Fruit fly (Drosophila melanogaster) whole organism, embryonic: ENCODE results near the gene Chpf.

Experiments
- CG12219 ChIP-seq: fragments of 200-800 bp; sonication (Bioruptor generic); optimal IDR thresholded peaks from 3 replicates; lab custom pipeline; 2018; ENCODE audit warnings: missing biosample characterization, mild to moderate bottlenecking, missing genetic modification characterization
- CG13296 ChIP-seq: fragments of 200-800 bp; sonication (Bioruptor generic); optimal IDR thresholded peaks from 3 replicates; lab custom pipeline; 2018; ENCODE audit warnings: missing biosample characterization, mild to moderate bottlenecking, missing genetic modification characterization
- CG14050 ChIP-seq: fragments of 200-800 bp; sonication (Bioruptor generic); IDR thresholded peaks from 3 replicates; pipeline ENCODE4 v1.3.6; 2022; ENCODE audit warnings: missing biosample characterization, missing genetic modification characterization
- CG15269 ChIP-seq: fragments of 200-800 bp; sonication (Bioruptor generic); optimal IDR thresholded peaks from 2 replicates; lab custom pipeline; 2018; ENCODE audit warnings: missing biosample characterization, mild to moderate bottlenecking, missing genetic modification characterization, moderate library complexity
- CG15514 ChIP-seq: fragments of 200-800 bp; sonication (Bioruptor generic); optimal IDR thresholded peaks from 3 replicates; lab custom pipeline; 2017; ENCODE audit warnings: missing biosample characterization, missing genetic modification characterization, mild to moderate bottlenecking, moderate library complexity, missing genetic modification reagents
- CG15601 ChIP-seq: fragments of 200-800 bp; sonication (Bioruptor generic); optimal IDR thresholded peaks from 3 replicates; lab custom pipeline; 2019; ENCODE audit warnings: missing biosample characterization, mild to moderate bottlenecking, missing genetic modification characterization, moderate library complexity
- CG16815 ChIP-seq: fragments of 200-800 bp; sonication (Bioruptor generic); optimal IDR thresholded peaks from 3 replicates; lab custom pipeline; 2017; ENCODE audit warnings: missing biosample characterization, mild to moderate bottlenecking, missing genetic modification characterization
- CG17612 ChIP-seq: fragments of 200-800 bp; sonication (Bioruptor generic); IDR thresholded peaks from 2 replicates; pipeline ENCODE4 v1.3.6; 2022; ENCODE audit warnings: missing biosample characterization, missing genetic modification characterization
- CG1792 ChIP-seq: fragments of 200-800 bp; sonication (Bioruptor generic); optimal IDR thresholded peaks from 2 replicates; lab custom pipeline; 2016; ENCODE audit warnings: missing biosample characterization, missing genetic modification characterization
- CG18262 ChIP-seq: fragments of 200-800 bp; optimal IDR thresholded peaks from 3 replicates; lab custom pipeline; 2019; ENCODE audit warnings: missing biosample characterization, mild to moderate bottlenecking, missing genetic modification characterization, moderate library complexity
- CG2199 ChIP-seq: fragments of 200-800 bp; sonication (Bioruptor generic); IDR thresholded peaks from 3 replicates; pipeline ENCODE4 v1.3.6; 2022; ENCODE audit warnings: missing biosample characterization, missing genetic modification characterization
- CG2875 ChIP-seq: fragments of 200-800 bp; sonication (Bioruptor generic); optimal IDR thresholded peaks from 2 replicates; lab custom pipeline; 2017; ENCODE audit warnings: missing biosample characterization, mild to moderate bottlenecking, missing genetic modification characterization, missing genetic modification reagents
- CG3726 ChIP-seq: fragments of 200-800 bp; sonication (Bioruptor generic); IDR thresholded peaks from 3 replicates; pipeline ENCODE4, ENCODE4 v1.3.6; 2022; ENCODE audit warnings: missing biosample characterization, missing genetic modification characterization
- CG6689 ChIP-seq: fragments of 200-800 bp; sonication (Bioruptor generic); IDR thresholded peaks from 2 replicates; pipeline ENCODE4 v1.3.6; 2022; ENCODE audit warnings: missing biosample characterization, missing genetic modification characterization
- GATAe ChIP-seq: fragments of 200-800 bp; sonication (Bioruptor generic); conservative IDR thresholded peaks from 2 replicates; pipeline ENCODE4 v1.3.6; 2022; ENCODE audit warnings: missing biosample characterization, missing genetic modification characterization
- H15 ChIP-seq: fragments of 200-800 bp; sonication (Bioruptor generic); IDR thresholded peaks from 3 replicates; pipeline ENCODE4 v1.3.6; 2022; ENCODE audit warnings: missing biosample characterization, missing genetic modification characterization
- HHEX ChIP-seq: fragments of 200-800 bp; sonication (Bioruptor generic); optimal IDR thresholded peaks from 3 replicates; lab custom pipeline; 2017; ENCODE audit warnings: missing biosample characterization, mild to moderate bottlenecking, missing genetic modification characterization, missing genetic modification reagents
- Hey ChIP-seq: fragments of 200-800 bp; sonication (Bioruptor generic); optimal IDR thresholded peaks from 3 replicates; lab custom pipeline; 2018; ENCODE audit warnings: missing biosample characterization, mild to moderate bottlenecking, missing genetic modification characterization
- Med ChIP-seq: fragments of 200-800 bp; sonication (Bioruptor generic); peaks from one replicate; lab custom pipeline; 2016; ENCODE audit warnings: missing biosample characterization, missing genetic modification characterization, mild to moderate bottlenecking, inconsistent platforms, moderate library complexity
- Pdp1 ChIP-seq, 2 experiments: fragments of 200-800 bp; sonication (Bioruptor generic); optimal IDR thresholded peaks; 3 replicates each; lab custom pipeline; 2016; ENCODE audit warnings: missing biosample characterization in 2 of 2, missing genetic modification characterization in 2 of 2, mild to moderate bottlenecking in 1 of 2, moderate library complexity in 1 of 2
- Xrp1 ChIP-seq: fragments of 200-800 bp; sonication (Bioruptor generic); IDR thresholded peaks from 2 replicates; pipeline ENCODE4 v1.3.6; 2022; ENCODE audit warnings: missing biosample characterization, missing genetic modification characterization
- ase ChIP-seq: fragments of 200-800 bp; sonication (Bioruptor generic); IDR thresholded peaks from 3 replicates; pipeline ENCODE4 v1.3.6; 2022; ENCODE audit warnings: missing biosample characterization, missing genetic modification characterization
- br ChIP-seq: fragments of >200 bp; optimal IDR thresholded peaks from 2 replicates; lab custom pipeline; 2017
- btn ChIP-seq: fragments of 200-800 bp; sonication (Bioruptor generic); optimal IDR thresholded peaks from 2 replicates; lab custom pipeline; 2016; ENCODE audit warnings: missing biosample characterization, missing genetic modification characterization
- exex ChIP-seq: fragments of 200-800 bp; sonication (Bioruptor generic); optimal IDR thresholded peaks from 4 replicates; lab custom pipeline; 2018; ENCODE audit warnings: missing biosample characterization, mild to moderate bottlenecking, missing genetic modification characterization, moderate library complexity
- fd3F ChIP-seq: fragments of 200-800 bp; sonication (Bioruptor generic); optimal IDR thresholded peaks from 2 replicates; lab custom pipeline; 2018; ENCODE audit warnings: missing biosample characterization, mild to moderate bottlenecking, missing genetic modification characterization, moderate library complexity
- gem ChIP-seq: fragments of 200-800 bp; sonication (Bioruptor generic); optimal IDR thresholded peaks from 2 replicates; lab custom pipeline; 2019; ENCODE audit warnings: missing biosample characterization, mild to moderate bottlenecking, missing genetic modification characterization, moderate library complexity
- grn ChIP-seq: fragments of 200-800 bp; sonication (Bioruptor generic); optimal IDR thresholded peaks from 3 replicates; lab custom pipeline; 2017; ENCODE audit warnings: missing biosample characterization, missing genetic modification characterization
- hkb ChIP-seq, 2 experiments: fragments of 200-800 bp in 1 of 2; fragments of >200 bp in 1 of 2; sonication (Bioruptor generic) in 1 of 2; IDR thresholded peaks in 1 of 2; optimal IDR thresholded peaks in 1 of 2; 2 replicates each; pipeline versions ENCODE4 v1.3.6 to Lab custom; 2017 to 2022; ENCODE audit warnings: missing biosample characterization in 1 of 2, missing genetic modification characterization in 1 of 2
- insv ChIP-seq, 2 experiments: fragments of 200-800 bp; sonication (Bioruptor generic); optimal IDR thresholded peaks; 3 replicates each; lab custom pipeline; 2016 to 2018; ENCODE audit warnings: missing biosample characterization in 2 of 2, missing genetic modification characterization in 2 of 2
- lab ChIP-seq: fragments of 200-800 bp; sonication (Bioruptor generic); optimal IDR thresholded peaks from 3 replicates; lab custom pipeline; 2017; ENCODE audit warnings: missing biosample characterization, missing genetic modification characterization, mild to moderate bottlenecking, moderate library complexity, missing genetic modification reagents
- mirr ChIP-seq: fragments of 200-800 bp; sonication (Bioruptor generic); optimal IDR thresholded peaks from 3 replicates; lab custom pipeline; 2018; ENCODE audit warnings: missing biosample characterization, mild to moderate bottlenecking, missing genetic modification characterization
- odd ChIP-seq: fragments of 200-800 bp; sonication (Bioruptor generic); optimal IDR thresholded peaks from 2 replicates; lab custom pipeline; 2017; ENCODE audit warnings: missing biosample characterization, mild to moderate bottlenecking, missing genetic modification characterization
- pum ChIP-seq: fragments of 200-800 bp; sonication (Bioruptor generic); optimal IDR thresholded peaks from 2 replicates; lab custom pipeline; 2016; ENCODE audit warnings: missing biosample characterization, missing genetic modification characterization
- ro ChIP-seq: fragments of 200-800 bp; sonication (Bioruptor generic); IDR thresholded peaks from 2 replicates; pipeline ENCODE4 v1.3.6; 2022; ENCODE audit warnings: missing biosample characterization, missing genetic modification characterization
- sd ChIP-seq: fragments of 200-800 bp; sonication (Bioruptor generic); optimal IDR thresholded peaks from 3 replicates; lab custom pipeline; 2018; ENCODE audit warnings: missing biosample characterization, mild to moderate bottlenecking, missing genetic modification characterization, moderate library complexity
- sens-2 ChIP-seq: fragments of 200-800 bp; sonication (Bioruptor generic); IDR thresholded peaks from 2 replicates; pipeline ENCODE4 v1.3.6; 2022; ENCODE audit warnings: missing biosample characterization, missing genetic modification characterization
- slou ChIP-seq: fragments of 200-800 bp; sonication (Bioruptor generic); optimal IDR thresholded peaks from 3 replicates; lab custom pipeline; 2016; ENCODE audit warnings: missing biosample characterization, missing genetic modification characterization
- trem ChIP-seq: fragments of 200-800 bp; optimal IDR thresholded peaks from 3 replicates; lab custom pipeline; 2019; ENCODE audit warnings: missing biosample characterization, mild to moderate bottlenecking, missing genetic modification characterization, moderate library complexity

Gene Chpf

DNA sequence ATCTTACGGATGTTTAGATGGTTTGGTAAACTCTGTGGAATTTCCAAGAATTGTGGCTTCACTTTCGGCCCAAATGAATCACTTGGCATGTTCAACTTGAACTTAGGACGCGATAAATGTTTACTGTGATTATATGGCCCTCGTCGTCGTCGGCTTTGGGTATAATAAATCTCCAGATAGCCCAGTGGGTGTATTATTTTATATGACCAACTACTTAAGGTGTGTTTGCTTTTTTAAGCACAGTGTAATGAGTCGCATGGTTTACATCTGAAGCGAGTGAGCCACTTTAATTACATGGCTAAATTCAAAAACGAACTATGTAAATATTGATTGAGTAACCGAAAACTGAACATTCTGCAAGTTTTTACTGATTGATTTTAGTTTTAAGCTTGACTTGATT, 7.0 kb downstream of the Chpf start (continued):
- TF ChIP-seq ro (GFP tag; lab: Robert Waterston, UW) (no peak), btn (no peak), br (lab: Kevin White, UChicago) (no peak), CG16815 (GFP tag; lab: Kevin White, UChicago) (no peak), exex (tag; lab: Kevin White, UChicago) (peak; percentile 13), HHEX (GFP tag; lab: Kevin White, UChicago) (peak; percentile 18), pum (GFP tag; lab: Kevin White, UChicago) (no peak), sd (tag; lab: Kevin White, UChicago) (peak; percentile 3), CG17612 (GFP tag; lab: Robert Waterston, UW) (no peak), CG1792 (no peak), Xrp1 (GFP tag; lab: Robert Waterston, UW) (no peak), CG13296 (peak; percentile 38), gem (tag; lab: Kevin White, UChicago) (peak; percentile 6), fd3F (GFP tag; lab: Kevin White, UChicago) (peak; percentile 12), odd (peak; percentile 2), CG3726 (GFP tag; lab: Robert Waterston, UW) (no peak), CG15269 (tag; lab: Kevin White, UChicago) (peak; percentile 38), CG12219 (GFP tag; lab: Kevin White, UChicago) (peak; percentile 22), mirr (GFP tag; lab: Kevin White, UChicago) (peak; percentile 62)

DNA sequence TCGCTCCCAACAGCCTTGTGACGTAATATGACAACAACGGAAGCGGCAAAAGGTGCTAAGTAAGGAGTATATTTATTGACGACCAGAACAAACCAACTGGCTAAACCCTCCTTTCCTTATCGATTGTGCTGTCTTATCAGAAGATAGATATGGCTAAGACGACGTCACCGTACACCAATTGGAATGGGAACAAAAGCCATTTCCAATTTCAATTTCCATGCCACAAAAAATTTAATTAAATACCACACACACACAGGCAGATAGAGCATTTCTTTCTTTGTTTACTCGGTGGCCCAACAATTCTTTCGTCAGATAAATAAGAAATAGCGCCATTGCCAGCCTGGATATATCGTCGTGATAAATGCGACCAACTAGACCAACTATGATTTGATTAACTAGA, 7.7 kb downstream of the Chpf start:
- TF ChIP-seq hkb (optimal IDR thresholded peaks at IDR 0.05; lab: Kevin White, UChicago) (no peak), hkb (GFP tag; IDR thresholded peaks at IDR 0.05; lab: Robert Waterston, UW) (no peak), mirr (GFP tag; lab: Kevin White, UChicago) (peak; percentile 38), lab (GFP tag; lab: Kevin White, UChicago) (peak; percentile 12), Med (GFP tag; lab: Kevin White, UChicago) (peak; percentile 62), GATAe (GFP tag; lab: Robert Waterston, UW) (0 out of 2 replicates have a peak, but pooled peaks have one; percentile 23), exex (tag; lab: Kevin White, UChicago) (peak; percentile 39), CG15601 (tag; lab: Kevin White, UChicago) (peak; percentile 4), insv (GFP tag; optimal IDR thresholded peaks at IDR 0.05; lab: Kevin White, UChicago) (peak in 1 of 2 experiments; percentile 85), CG15514 (GFP tag; lab: Kevin White, UChicago) (no peak), sens-2 (GFP tag; lab: Robert Waterston, UW) (no peak), Pdp1 (GFP tag; optimal IDR thresholded peaks at IDR 0.05; lab: Kevin White, UChicago) (peak in 1 of 2 experiments; percentile 10)
- TF ChIP-seq, all 482 proteins: peak for 8

DNA sequence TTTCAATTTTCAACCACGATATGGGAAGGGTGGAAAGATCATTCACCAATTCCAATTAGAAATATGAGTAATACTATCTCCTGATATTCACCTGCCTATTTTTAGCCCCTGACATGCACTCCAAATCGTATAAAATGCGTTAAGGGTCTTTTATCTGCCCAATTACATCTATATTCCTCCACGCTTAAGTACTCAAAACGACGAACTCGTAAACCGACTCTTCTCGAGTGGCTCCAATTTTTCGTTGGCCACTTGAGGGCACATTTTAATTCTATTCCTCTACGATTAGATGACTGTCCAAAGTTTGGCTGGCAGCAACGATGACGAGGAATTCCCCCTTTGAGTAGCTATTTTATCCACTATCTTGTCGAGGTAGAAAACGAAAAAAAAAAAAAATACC, 10.4 kb downstream of the Chpf start:
- TF ChIP-seq exex (tag; lab: Kevin White, UChicago) (peak; percentile 79), sd (tag; lab: Kevin White, UChicago) (peak; percentile 26), GATAe (GFP tag; lab: Robert Waterston, UW) (no peak), Hey (tag; lab: Kevin White, UChicago) (peak; percentile 8), ro (GFP tag; lab: Robert Waterston, UW) (no peak), insv (GFP tag; optimal IDR thresholded peaks at IDR 0.05; lab: Kevin White, UChicago) (peak in 1 of 2 experiments; percentile 35), CG14050 (GFP tag; lab: Robert Waterston, UW) (no peak), slou (GFP tag; lab: Kevin White, UChicago) (no peak), CG2199 (GFP tag; lab: Robert Waterston, UW) (0 out of 3 replicates have a peak, but pooled peaks have one; percentile 55), trem (tag; lab: Kevin White, UChicago) (no peak), CG18262 (tag; lab: Kevin White, UChicago) (no peak), mirr (GFP tag; lab: Kevin White, UChicago) (peak; percentile 16), grn (GFP tag; lab: Kevin White, UChicago) (peak; percentile 58), fd3F (GFP tag; lab: Kevin White, UChicago) (no peak), CG2875 (no peak), ase (no peak), CG6689 (GFP tag; lab: Robert Waterston, UW) (no peak), H15 (GFP tag; lab: Robert Waterston, UW) (no peak)
- TF ChIP-seq, all 482 proteins: peak for 7
